Fruit fly (Drosophila melanogaster) whole organism, embryonic: Measurements from ENCODE around the gene bab2.
A peak's percentile ranks its signal among the peaks of the same experiment; 100 is the strongest.

Source experiments
- Adf1 ChIP-seq: fragments of 200-800 bp; sonication (Bioruptor generic); IDR thresholded peaks from 2 replicates; pipeline ENCODE4 v1.3.6; 2022; ENCODE audit warnings: missing biosample characterization, missing genetic modification characterization
- Atf3 ChIP-seq: fragments of 200-800 bp; sonication (Bioruptor generic); optimal IDR thresholded peaks from 3 replicates; lab custom pipeline; 2016; ENCODE audit warnings: missing biosample characterization, missing genetic modification characterization
- Bgb ChIP-seq: fragments of 200-800 bp; sonication (Bioruptor generic); IDR thresholded peaks from 2 replicates; pipeline ENCODE4 v1.3.6; 2022; ENCODE audit warnings: missing biosample characterization, missing genetic modification characterization; ENCODE audit not compliant: partially characterized antibody
- Bteb2 ChIP-seq: fragments of 200-800 bp; sonication (Bioruptor generic); optimal IDR thresholded peaks from 2 replicates; lab custom pipeline; 2016; ENCODE audit warnings: missing biosample characterization, missing genetic modification characterization
- CG11504 ChIP-seq: fragments of 200-800 bp; sonication (Bioruptor generic); optimal IDR thresholded peaks from 3 replicates; lab custom pipeline; 2019; ENCODE audit warnings: missing biosample characterization, mild to moderate bottlenecking, missing genetic modification characterization, moderate library complexity
- CG11723 ChIP-seq: fragments of 200-800 bp; sonication (Bioruptor generic); optimal IDR thresholded peaks from 2 replicates; lab custom pipeline; 2017; ENCODE audit warnings: missing biosample characterization, mild to moderate bottlenecking, missing genetic modification characterization
- CG12659 ChIP-seq: fragments of 200-800 bp; sonication (Bioruptor generic); optimal IDR thresholded peaks from 3 replicates; lab custom pipeline; 2017; ENCODE audit warnings: mild to moderate bottlenecking, missing biosample characterization, missing genetic modification reagents, missing genetic modification characterization
- CG12942 ChIP-seq: fragments of 200-800 bp; sonication (Bioruptor generic); optimal IDR thresholded peaks from 3 replicates; lab custom pipeline; 2016; ENCODE audit warnings: missing biosample characterization, missing genetic modification characterization
- CG13123 ChIP-seq: fragments of 200-800 bp; sonication (Bioruptor generic); optimal IDR thresholded peaks from 2 replicates; lab custom pipeline; 2016; ENCODE audit warnings: missing biosample characterization, missing genetic modification characterization
- CG13296 ChIP-seq: fragments of 200-800 bp; sonication (Bioruptor generic); optimal IDR thresholded peaks from 3 replicates; lab custom pipeline; 2018; ENCODE audit warnings: missing biosample characterization, mild to moderate bottlenecking, missing genetic modification characterization
- CG14014 ChIP-seq: fragments of 200-800 bp; sonication (Bioruptor generic); IDR thresholded peaks from 2 replicates; pipeline ENCODE4 v1.3.6; 2022; ENCODE audit warnings: missing biosample characterization, missing genetic modification characterization
- CG1529 ChIP-seq: fragments of 200-800 bp; sonication (Bioruptor generic); optimal IDR thresholded peaks from 3 replicates; lab custom pipeline; 2018; ENCODE audit warnings: missing biosample characterization, missing genetic modification characterization
- CG15601 ChIP-seq: fragments of 200-800 bp; sonication (Bioruptor generic); optimal IDR thresholded peaks from 3 replicates; lab custom pipeline; 2019; ENCODE audit warnings: missing biosample characterization, mild to moderate bottlenecking, missing genetic modification characterization, moderate library complexity
- CG15696 ChIP-seq: fragments of 200-800 bp; sonication (Bioruptor generic); optimal IDR thresholded peaks from 2 replicates; lab custom pipeline; 2019; ENCODE audit warnings: missing biosample characterization, mild to moderate bottlenecking, missing genetic modification characterization, moderate library complexity
- CG17359 ChIP-seq: fragments of 200-800 bp; sonication (Bioruptor generic); optimal IDR thresholded peaks from 3 replicates; lab custom pipeline; 2018; ENCODE audit warnings: missing biosample characterization, mild to moderate bottlenecking, missing genetic modification characterization, moderate library complexity
- CG17829 ChIP-seq: fragments of 200-800 bp; optimal IDR thresholded peaks from 2 replicates; lab custom pipeline; 2019; ENCODE audit warnings: missing biosample characterization, mild to moderate bottlenecking, missing genetic modification characterization, moderate library complexity
- CG18599 ChIP-seq: fragments of 200-800 bp; sonication (Bioruptor generic); optimal IDR thresholded peaks from 3 replicates; lab custom pipeline; 2017; ENCODE audit warnings: missing biosample characterization, missing genetic modification characterization, mild to moderate bottlenecking, moderate library complexity, missing genetic modification reagents
- CG30020 ChIP-seq: fragments of 200-800 bp; optimal IDR thresholded peaks from 2 replicates; lab custom pipeline; 2019; ENCODE audit warnings: missing biosample characterization, mild to moderate bottlenecking, missing genetic modification characterization, moderate library complexity
- CG3995 ChIP-seq: fragments of 200-800 bp; sonication (Bioruptor generic); optimal IDR thresholded peaks from 3 replicates; lab custom pipeline; 2016; ENCODE audit warnings: missing biosample characterization, missing genetic modification characterization
- CG5953 ChIP-seq: fragments of 200-800 bp; sonication (Bioruptor generic); IDR thresholded peaks from 2 replicates; pipeline ENCODE4 v1.3.6; 2022; ENCODE audit warnings: missing biosample characterization, missing genetic modification characterization
- CG8281 ChIP-seq: fragments of 200-800 bp; sonication (Bioruptor generic); optimal IDR thresholded peaks from 2 replicates; lab custom pipeline; 2018; ENCODE audit warnings: missing biosample characterization, mild to moderate bottlenecking, missing genetic modification characterization, moderate library complexity
- CG8924 ChIP-seq: fragments of 200-800 bp; optimal IDR thresholded peaks from 3 replicates; lab custom pipeline; 2019; ENCODE audit warnings: missing biosample characterization, mild to moderate bottlenecking, missing genetic modification characterization, moderate library complexity
- Dad ChIP-seq: fragments of 200-800 bp; sonication (Bioruptor generic); optimal IDR thresholded peaks from 3 replicates; lab custom pipeline; 2016; ENCODE audit warnings: missing biosample characterization, missing genetic modification characterization
- Fer3 ChIP-seq: fragments of 200-800 bp; sonication (Bioruptor generic); optimal IDR thresholded peaks from 2 replicates; lab custom pipeline; 2018; ENCODE audit warnings: missing biosample characterization, mild to moderate bottlenecking, missing genetic modification characterization, moderate library complexity
- Hr39 ChIP-seq: fragments of >200 bp; optimal IDR thresholded peaks from 2 replicates; lab custom pipeline; 2017
- Mad ChIP-seq: fragments of 200-800 bp; sonication (Bioruptor generic); optimal IDR thresholded peaks from 2 replicates; lab custom pipeline; 2016; ENCODE audit warnings: missing biosample characterization, missing genetic modification characterization
- Max ChIP-seq: fragments of 200-800 bp; sonication (Bioruptor generic); optimal IDR thresholded peaks from 2 replicates; lab custom pipeline; 2016; ENCODE audit warnings: missing biosample characterization, mild to moderate bottlenecking, missing genetic modification characterization
- Myb ChIP-seq: fragments of 200-800 bp; sonication (Bioruptor generic); optimal IDR thresholded peaks from 2 replicates; lab custom pipeline; 2016; ENCODE audit warnings: missing biosample characterization, missing genetic modification characterization
- Vsx1 ChIP-seq: fragments of 200-800 bp; sonication (Bioruptor generic); optimal IDR thresholded peaks from 2 replicates; lab custom pipeline; 2017; ENCODE audit warnings: missing biosample characterization, mild to moderate bottlenecking, missing genetic modification characterization, missing genetic modification reagents
- ac ChIP-seq: fragments of 200-800 bp; sonication (Bioruptor generic); optimal IDR thresholded peaks from 3 replicates; lab custom pipeline; 2017; ENCODE audit warnings: missing biosample characterization, mild to moderate bottlenecking, missing genetic modification characterization
- ato ChIP-seq: fragments of 200-800 bp; sonication (Bioruptor generic); IDR thresholded peaks from 2 replicates; pipeline ENCODE4 v1.3.6; 2022; ENCODE audit warnings: missing biosample characterization, missing genetic modification characterization; ENCODE audit not compliant: partially characterized antibody
- bbx ChIP-seq: fragments of 200-800 bp; sonication (Bioruptor generic); IDR thresholded peaks from 2 replicates; pipeline ENCODE4 v1.3.6; 2022; ENCODE audit warnings: missing biosample characterization, missing genetic modification characterization; ENCODE audit not compliant: partially characterized antibody
- br ChIP-seq: fragments of >200 bp; optimal IDR thresholded peaks from 2 replicates; lab custom pipeline; 2017
- cg ChIP-seq: fragments of 200-800 bp; sonication (Bioruptor generic); optimal IDR thresholded peaks from 3 replicates; lab custom pipeline; 2019; ENCODE audit warnings: missing biosample characterization, mild to moderate bottlenecking, missing genetic modification characterization, moderate library complexity
- dan ChIP-seq: fragments of 200-800 bp; sonication (Bioruptor generic); IDR thresholded peaks from 2 replicates; pipeline ENCODE4 v1.3.6; 2022; ENCODE audit warnings: missing biosample characterization, missing genetic modification characterization
- danr ChIP-seq: fragments of 200-800 bp; sonication (Bioruptor generic); IDR thresholded peaks from 2 replicates; pipeline ENCODE4 v1.3.6; 2022; ENCODE audit warnings: missing biosample characterization, missing genetic modification characterization
- esg ChIP-seq: fragments of 200-800 bp; sonication (Bioruptor generic); conservative IDR thresholded peaks from 2 replicates; pipeline ENCODE4 v1.3.6; 2022; ENCODE audit warnings: missing biosample characterization, missing genetic modification characterization
- gro ChIP-seq: fragments of 200-800 bp; sonication (Bioruptor generic); optimal IDR thresholded peaks from 2 replicates; lab custom pipeline; 2016; ENCODE audit warnings: missing biosample characterization, missing genetic modification characterization
- jigr1 ChIP-seq: fragments of 200-800 bp; sonication (Bioruptor generic); IDR thresholded peaks from 3 replicates; pipeline ENCODE4 v1.3.6; 2022; ENCODE audit warnings: missing biosample characterization, missing genetic modification characterization
- kah ChIP-seq: fragments of 200-800 bp; sonication (Bioruptor generic); optimal IDR thresholded peaks from 2 replicates; lab custom pipeline; 2018; ENCODE audit warnings: missing biosample characterization, mild to moderate bottlenecking, missing genetic modification characterization
- knrl ChIP-seq: fragments of 200-800 bp; sonication (Bioruptor generic); IDR thresholded peaks from 3 replicates; pipeline ENCODE4 v1.3.6; 2022; ENCODE audit warnings: missing biosample characterization, missing genetic modification characterization; ENCODE audit not compliant: partially characterized antibody
- pho ChIP-seq: fragments of 200-800 bp; sonication (Bioruptor generic); optimal IDR thresholded peaks from 2 replicates; lab custom pipeline; 2016; ENCODE audit warnings: missing biosample characterization, missing genetic modification characterization
- phol ChIP-seq: fragments of 200-800 bp; sonication (Bioruptor generic); optimal IDR thresholded peaks from 3 replicates; lab custom pipeline; 2018; ENCODE audit warnings: missing biosample characterization, mild to moderate bottlenecking, missing genetic modification characterization, moderate library complexity
- pita ChIP-seq: fragments of 200-800 bp; sonication (Bioruptor generic); optimal IDR thresholded peaks from 2 replicates; lab custom pipeline; 2017; ENCODE audit warnings: missing biosample characterization, mild to moderate bottlenecking, missing genetic modification characterization
- sr ChIP-seq: fragments of 200-800 bp; sonication (Bioruptor generic); IDR thresholded peaks from 3 replicates; pipeline ENCODE4 v1.3.6; 2022; ENCODE audit warnings: missing biosample characterization, missing genetic modification characterization
- tin ChIP-seq: fragments of 200-800 bp; sonication (Bioruptor generic); optimal IDR thresholded peaks from 3 replicates; lab custom pipeline; 2016; ENCODE audit warnings: missing biosample characterization, missing genetic modification characterization
- tio ChIP-seq: fragments of 200-800 bp; sonication (Bioruptor generic); optimal IDR thresholded peaks from 2 replicates; lab custom pipeline; 2017; ENCODE audit warnings: missing biosample characterization, missing genetic modification characterization, inconsistent platforms
- trem ChIP-seq: fragments of 200-800 bp; optimal IDR thresholded peaks from 3 replicates; lab custom pipeline; 2019; ENCODE audit warnings: missing biosample characterization, mild to moderate bottlenecking, missing genetic modification characterization, moderate library complexity
- trh ChIP-seq: fragments of 200-800 bp; sonication (Bioruptor generic); optimal IDR thresholded peaks from 2 replicates; lab custom pipeline; 2016; ENCODE audit warnings: missing biosample characterization, missing genetic modification characterization
- tup ChIP-seq: fragments of 200-800 bp; sonication (Bioruptor generic); optimal IDR thresholded peaks from 2 replicates; lab custom pipeline; 2016; ENCODE audit warnings: missing biosample characterization, mild to moderate bottlenecking, missing genetic modification characterization, moderate library complexity

Gene bab2

DNA sequence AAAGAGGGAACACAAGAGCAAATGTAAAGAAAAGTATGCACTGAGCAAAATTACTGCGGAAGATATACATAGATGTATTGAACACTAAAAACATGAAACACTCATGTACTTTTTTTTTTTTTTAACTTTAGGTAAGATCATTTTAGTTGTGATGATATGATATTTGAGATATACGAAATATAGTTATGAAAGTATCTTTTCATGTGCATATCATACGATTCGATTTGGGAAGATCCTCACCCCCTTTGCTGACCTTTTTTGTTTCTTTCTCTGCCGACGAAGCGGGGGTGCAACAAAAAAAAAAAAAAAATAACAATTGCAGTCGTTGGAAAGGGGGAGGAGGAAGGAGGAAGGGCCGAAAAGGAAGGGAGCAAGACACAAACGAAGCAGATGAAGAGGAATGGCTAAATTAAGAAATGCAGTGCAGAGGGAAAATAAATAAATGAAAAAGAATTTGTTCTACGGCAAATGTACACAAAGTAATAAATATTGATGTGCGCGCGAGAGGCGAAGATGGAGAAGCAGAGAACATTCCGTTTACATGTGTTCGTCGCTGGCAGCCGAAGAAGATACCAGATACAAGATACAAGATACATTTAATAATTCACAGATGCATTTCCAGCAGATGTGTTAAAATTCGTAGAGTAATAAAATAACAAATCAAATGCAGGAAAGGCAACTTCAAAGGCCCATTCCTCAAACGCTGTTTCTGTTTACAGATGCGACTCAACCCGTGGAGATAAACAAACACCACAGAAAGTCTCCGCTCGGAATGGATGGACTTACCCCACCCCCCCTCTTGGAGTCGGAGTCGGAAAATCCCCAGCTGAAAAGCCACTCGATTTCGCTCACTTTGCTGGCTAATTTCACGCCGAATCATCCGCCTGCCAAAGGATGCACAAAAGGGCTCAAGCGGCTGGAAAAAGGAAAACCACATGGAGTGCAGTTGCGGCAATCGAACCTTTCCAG lies 9.8 kb downstream of the bab2 start (continued):
- peak; percentile 48 for TF ChIP-seq phol (tag; lab: Kevin White, UChicago)
- no peak for TF ChIP-seq Bteb2 (GFP tag; lab: Kevin White, UChicago)
- no peak for TF ChIP-seq CG13296 (GFP tag; lab: Kevin White, UChicago)
- TF ChIP-seq Vsx1 (GFP tag; lab: Kevin White, UChicago), result no peak
- TF ChIP-seq jigr1 (GFP tag; lab: Robert Waterston, UW), result no peak
- TF ChIP-seq CG11723 (GFP tag; lab: Kevin White, UChicago), result no peak
- peak; percentile 25 for TF ChIP-seq trem (tag; lab: Kevin White, UChicago)
- TF ChIP-seq CG17829, result peak; percentile 87
- TF ChIP-seq tup (GFP tag; lab: Kevin White, UChicago), result no peak
- TF ChIP-seq Dad, result no peak
- TF ChIP-seq esg (GFP tag; lab: Robert Waterston, UW), result no peak
- TF ChIP-seq trh, result no peak
- no peak for TF ChIP-seq CG3995
- no peak for TF ChIP-seq CG12659
- TF ChIP-seq CG12942 (GFP tag; lab: Kevin White, UChicago), result no peak
- TF ChIP-seq tin (GFP tag; lab: Kevin White, UChicago), result no peak
- no peak for TF ChIP-seq CG14014
- TF ChIP-seq dan (GFP tag; lab: Robert Waterston, UW), result peak; percentile 73
- no peak for TF ChIP-seq Max (GFP tag; lab: Kevin White, UChicago)
- no peak for TF ChIP-seq Myb (GFP tag; lab: Kevin White, UChicago)
- peak; percentile 60 for TF ChIP-seq ac (GFP tag; lab: Kevin White, UChicago)
- no peak for TF ChIP-seq Mad (GFP tag; lab: Kevin White, UChicago)
- TF ChIP-seq CG8281 (tag; lab: Kevin White, UChicago), result no peak
- peak; percentile 62 for TF ChIP-seq CG8924 (tag; lab: Kevin White, UChicago)
- no peak for TF ChIP-seq Bgb (GFP tag; lab: Robert Waterston, UW)
- TF ChIP-seq gro (GFP tag; lab: Kevin White, UChicago), result no peak
- no peak for TF ChIP-seq Fer3 (tag; lab: Kevin White, UChicago)
- TF ChIP-seq CG30020, result no peak
- TF ChIP-seq tio (GFP tag; lab: Kevin White, UChicago), result no peak
- no peak for TF ChIP-seq bbx
- no peak for TF ChIP-seq Hr39
- TF ChIP-seq CG5953, result no peak
- TF ChIP-seq CG15696, result peak; percentile 46
- no peak for TF ChIP-seq CG1529
- TF ChIP-seq pho (GFP tag; lab: Kevin White, UChicago), result no peak
- TF ChIP-seq knrl (GFP tag; lab: Robert Waterston, UW), result no peak
- TF ChIP-seq CG15601, result peak; percentile 48
- TF ChIP-seq cg (GFP tag; lab: Kevin White, UChicago), result no peak
- TF ChIP-seq CG13123 (GFP tag; lab: Kevin White, UChicago), result no peak
- TF ChIP-seq br (lab: Kevin White, UChicago), result no peak
- TF ChIP-seq CG18599 (GFP tag; lab: Kevin White, UChicago), result no peak
- no peak for TF ChIP-seq pita (GFP tag; lab: Kevin White, UChicago)
- TF ChIP-seq Atf3 (GFP tag; lab: Kevin White, UChicago), result no peak
- no peak for TF ChIP-seq Adf1 (GFP tag; lab: Robert Waterston, UW)
- no peak for TF ChIP-seq kah (GFP tag; lab: Kevin White, UChicago)
- TF ChIP-seq danr (GFP tag; lab: Robert Waterston, UW), result no peak
- TF ChIP-seq sr, result no peak
- TF ChIP-seq ato, result no peak
- TF ChIP-seq CG17359, result peak; percentile 40
- TF ChIP-seq CG11504 (tag; lab: Kevin White, UChicago), result peak; percentile 33
